Worm (Caenorhabditis elegans) whole organism, late embryonic: ENCODE data around the gene R08B4.3.

Experiments
- ceh-18 ChIP-seq: sonication (generic microtip); optimal IDR thresholded peaks from 2 replicates; lab custom pipeline; 2016; ENCODE audit warnings: missing genetic modification characterization, missing compliant biosample characterization
- fkh-10 ChIP-seq: fragments of 150-350 bp; optimal IDR thresholded peaks from 2 replicates; lab custom pipeline; 2014; ENCODE audit warnings: missing biosample characterization, missing genetic modification reagents, missing genetic modification characterization
- nfya-1 ChIP-seq: sonication (generic microtip); optimal IDR thresholded peaks from 2 replicates; lab custom pipeline; 2017; ENCODE audit warnings: missing genetic modification characterization, mild to moderate bottlenecking, missing compliant biosample characterization, antibody characterized with exemption, moderate library complexity
- pros-1 ChIP-seq: fragments of 150-350 bp; optimal IDR thresholded peaks from 2 replicates; lab custom pipeline; 2014; ENCODE audit warnings: missing biosample characterization, missing genetic modification reagents, missing genetic modification characterization
- sox-4 ChIP-seq: sonication (generic microtip); optimal IDR thresholded peaks from 2 replicates; lab custom pipeline; 2017; ENCODE audit warnings: mild to moderate bottlenecking, missing genetic modification characterization, inconsistent platforms, missing compliant biosample characterization
- tbx-2 ChIP-seq: sonication (generic microtip); optimal IDR thresholded peaks from 2 replicates; lab custom pipeline; 2016; ENCODE audit warnings: missing genetic modification characterization, missing compliant biosample characterization

DNA sequence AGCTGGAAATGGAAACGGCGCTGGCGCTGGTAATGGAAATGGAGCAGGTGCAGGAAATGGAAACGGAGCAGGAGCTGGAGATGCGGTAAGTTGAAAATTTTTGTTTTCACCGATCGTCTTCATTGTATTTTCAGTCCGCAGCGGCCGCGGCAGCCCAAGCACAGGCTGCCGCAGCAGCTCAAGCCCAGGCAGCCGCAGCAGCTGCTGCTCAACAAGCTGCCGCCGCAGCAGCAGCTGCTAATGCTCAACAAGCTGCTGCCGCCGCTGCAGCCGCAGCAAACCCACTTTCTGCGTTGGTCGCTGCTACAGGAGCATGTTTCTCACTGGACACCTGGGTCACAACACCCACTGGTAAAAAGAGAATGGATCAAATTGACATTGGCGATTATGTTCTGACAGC is 6.4 kb downstream of the R08B4.3 start:
- TF ChIP-seq nfya-1 (tag; lab: Kevin White, UChicago): no peak
- no peak for TF ChIP-seq sox-4 (tag; lab: Kevin White, UChicago)
- TF ChIP-seq fkh-10 (GFP tag; lab: Kevin White, UChicago): no peak
- no peak for TF ChIP-seq ceh-18
- no peak for TF ChIP-seq tbx-2 (tag; lab: Kevin White, UChicago)
- no peak for TF ChIP-seq pros-1 (tag; lab: Kevin White, UChicago)
